Worm (Caenorhabditis elegans): ENCODE data around the gene algn-1.

Gene algn-1

DNA sequence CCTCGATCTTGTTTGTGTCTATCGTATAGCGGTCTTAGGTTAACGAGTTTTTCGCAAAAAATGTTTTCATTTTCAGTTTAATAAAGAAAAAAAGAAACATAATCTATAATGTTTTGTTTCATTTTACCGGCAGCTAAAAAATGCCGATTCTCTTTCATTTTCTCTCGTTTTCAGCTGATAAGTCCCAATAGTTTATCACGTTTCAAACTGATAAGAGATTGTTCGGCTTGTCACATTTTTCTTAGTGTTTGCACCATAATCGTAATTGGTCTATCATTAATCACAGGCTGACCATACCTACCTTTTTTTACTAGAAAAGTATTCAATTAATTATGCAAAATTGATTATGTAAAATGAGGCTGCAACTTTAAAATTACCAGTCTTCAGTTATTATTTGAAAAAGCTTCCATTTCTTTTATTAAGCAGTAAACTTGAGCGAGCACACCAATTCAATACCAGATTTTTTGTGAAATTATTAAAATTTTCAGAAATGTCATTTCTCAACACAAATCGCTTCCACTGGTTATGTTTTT, 35.3 kb downstream of the algn-1 start, which contains the start of gene F23F12.13:
Gene F23F12.13 (plus strand): TSS at position 483 of the 533 bp plus-strand sequence.
- TF ChIP-seq ama-1 (optimal IDR thresholded peaks at IDR 0.05) (no peak), scrt-1 (GFP tag; IDR thresholded peaks at IDR 0.05) (no peak), pes-1 (GFP tag; IDR thresholded peaks at IDR 0.05) (no peak), F13C5.2 (tag; optimal IDR thresholded peaks at IDR 0.05) (no peak)

DNA sequence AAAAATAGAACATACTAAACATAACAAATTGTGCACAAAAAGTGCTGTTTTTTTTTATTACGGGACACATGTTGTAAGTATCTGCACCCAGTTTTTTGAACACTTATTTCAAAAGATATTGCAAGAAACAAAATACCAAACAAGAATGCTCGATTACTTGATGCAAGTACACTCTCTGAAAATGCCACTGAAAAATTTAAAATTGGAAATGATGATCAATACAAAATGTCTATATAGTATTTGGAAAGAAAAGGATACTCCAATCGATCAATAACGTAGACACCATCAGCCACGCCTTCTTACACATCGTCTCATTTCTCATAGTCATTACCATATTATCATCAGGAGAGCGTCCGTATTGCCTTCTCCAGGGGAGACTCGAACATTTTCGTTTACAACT, 38.3 kb downstream of the algn-1 start, which contains the start of gene sdz-15:
Gene sdz-15 (plus strand): TSS at position 301 of the 400 bp plus-strand sequence.
- no peak for TF ChIP-seq flt-1 (GFP tag; IDR thresholded peaks at IDR 0.05)

DNA sequence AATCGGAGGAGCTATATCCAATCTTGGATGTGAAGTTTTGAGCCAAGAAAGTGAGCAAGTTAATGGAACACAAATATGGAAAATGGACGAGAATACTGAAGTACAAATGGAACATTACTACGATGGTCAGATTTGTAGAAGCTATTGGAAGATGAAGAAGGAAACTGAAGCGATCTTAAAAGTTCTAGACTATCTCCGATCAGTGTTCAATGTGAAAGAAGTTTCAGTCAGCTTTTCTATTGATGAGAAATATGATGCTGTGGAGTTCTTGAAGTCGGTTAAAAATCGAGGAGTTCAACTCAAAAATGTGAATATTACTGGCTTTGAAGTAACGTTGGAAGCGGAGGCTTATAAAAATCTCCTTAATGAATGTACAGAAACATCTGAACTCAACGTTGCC, 39.2 kb downstream of the algn-1 start:
- TF ChIP-seq ama-1 (optimal IDR thresholded peaks at IDR 0.05) (no peak), sea-1 (GFP tag; conservative IDR thresholded peaks at IDR 0.05) (no peak), hnd-1 (tag; optimal IDR thresholded peaks at IDR 0.05) (no peak), B0310.2 (tag; optimal IDR thresholded peaks at IDR 0.05) (no peak), hmbx-1 (tag; optimal IDR thresholded peaks at IDR 0.05) (no peak), tbx-37 (GFP tag; conservative IDR thresholded peaks at IDR 0.05) (no peak), aly-1 (tag; optimal IDR thresholded peaks at IDR 0.05) (no peak), tbx-11 (GFP tag; IDR thresholded peaks at IDR 0.05) (no peak), scrt-1 (GFP tag; IDR thresholded peaks at IDR 0.05) (no peak)

- TF ChIP-seq tra-4 (tag; optimal IDR thresholded peaks at IDR 0.05), result no peak
- TF ChIP-seq sea-1 (GFP tag; conservative IDR thresholded peaks at IDR 0.05), result no peak
- no peak for TF ChIP-seq ama-1 (optimal IDR thresholded peaks at IDR 0.05)
- TF ChIP-seq B0310.2 (tag; optimal IDR thresholded peaks at IDR 0.05), result no peak
- no peak for TF ChIP-seq flt-1 (GFP tag; IDR thresholded peaks at IDR 0.05)
- no peak for TF ChIP-seq pes-1 (GFP tag; IDR thresholded peaks at IDR 0.05)
- no peak for TF ChIP-seq tbx-11 (GFP tag; IDR thresholded peaks at IDR 0.05)
- TF ChIP-seq hmg-4 (GFP tag; optimal IDR thresholded peaks at IDR 0.05), result no peak
- TF ChIP-seq ceh-36 (tag; optimal IDR thresholded peaks at IDR 0.05), result no peak
- TF ChIP-seq scrt-1 (GFP tag; IDR thresholded peaks at IDR 0.05), result no peak
- no peak for TF ChIP-seq ceh-13 (GFP tag; optimal IDR thresholded peaks at IDR 0.05)
- TF ChIP-seq hnd-1 (tag; optimal IDR thresholded peaks at IDR 0.05), result no peak
- TF ChIP-seq ets-7 (tag; optimal IDR thresholded peaks at IDR 0.05), result no peak
- no peak for TF ChIP-seq F13C5.2 (tag; optimal IDR thresholded peaks at IDR 0.05)
- TF ChIP-seq aly-1 (tag; optimal IDR thresholded peaks at IDR 0.05), result no peak
- TF ChIP-seq hmbx-1 (tag; optimal IDR thresholded peaks at IDR 0.05), result no peak
- TF ChIP-seq tbx-37 (GFP tag; conservative IDR thresholded peaks at IDR 0.05), result no peak
These were observed 40.2 kb downstream of the algn-1 start, which contains the start of gene F23F12.3 for ce11 chrIII:6500032-6500564. TSS of gene F23F12.3 (plus strand) at chrIII:6500514.

- TF ChIP-seq scrt-1 (GFP tag; IDR thresholded peaks at IDR 0.05) (no peak), hmbx-1 (tag; optimal IDR thresholded peaks at IDR 0.05) (no peak), tbx-37 (GFP tag; conservative IDR thresholded peaks at IDR 0.05) (no peak), tbx-11 (GFP tag; IDR thresholded peaks at IDR 0.05) (no peak), hmg-4 (GFP tag; optimal IDR thresholded peaks at IDR 0.05) (no peak), flt-1 (GFP tag; IDR thresholded peaks at IDR 0.05) (no peak), hnd-1 (tag; optimal IDR thresholded peaks at IDR 0.05) (no peak), ama-1 (optimal IDR thresholded peaks at IDR 0.05) (no peak), ceh-13 (GFP tag; optimal IDR thresholded peaks at IDR 0.05) (no peak), aly-1 (tag; optimal IDR thresholded peaks at IDR 0.05) (no peak), ets-7 (tag; optimal IDR thresholded peaks at IDR 0.05) (no peak), ceh-36 (tag; optimal IDR thresholded peaks at IDR 0.05) (no peak), tra-4 (tag; optimal IDR thresholded peaks at IDR 0.05) (no peak), B0310.2 (tag; optimal IDR thresholded peaks at IDR 0.05) (no peak), F13C5.2 (tag; optimal IDR thresholded peaks at IDR 0.05) (no peak), pes-1 (GFP tag; IDR thresholded peaks at IDR 0.05) (no peak), sea-1 (GFP tag; conservative IDR thresholded peaks at IDR 0.05) (no peak)
These were observed 47.9 kb downstream of the algn-1 start, which contains the start of gene F23F12.12 for ce11 chrIII:6507832-6508231. TSS of gene F23F12.12 (plus strand) at chrIII:6508132.

DNA sequence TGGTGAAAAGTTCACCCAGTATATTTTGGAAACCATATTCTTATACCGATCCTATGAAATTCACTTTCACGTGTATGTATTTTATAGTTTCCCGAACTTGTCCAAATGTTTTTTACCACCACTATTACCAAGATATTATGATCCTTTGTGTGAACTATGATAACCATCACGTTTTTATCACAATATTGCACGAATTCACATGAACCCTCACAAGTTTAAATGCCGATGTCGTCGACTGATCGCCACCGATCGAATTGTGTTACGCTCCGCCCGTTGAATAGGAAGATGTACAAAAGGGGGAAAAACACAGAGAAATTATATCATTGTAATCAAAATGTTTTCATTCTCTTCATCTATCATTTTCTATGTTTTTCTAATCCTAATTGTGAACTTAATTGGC, 48.4 kb downstream of the algn-1 start:
- TF ChIP-seq hmbx-1 (tag; optimal IDR thresholded peaks at IDR 0.05), result no peak
- TF ChIP-seq flt-1 (GFP tag; IDR thresholded peaks at IDR 0.05), result no peak
- TF ChIP-seq pes-1 (GFP tag; IDR thresholded peaks at IDR 0.05), result no peak
- no peak for TF ChIP-seq tbx-37 (GFP tag; conservative IDR thresholded peaks at IDR 0.05)
- no peak for TF ChIP-seq sea-1 (GFP tag; conservative IDR thresholded peaks at IDR 0.05)
- TF ChIP-seq scrt-1 (GFP tag; IDR thresholded peaks at IDR 0.05), result no peak

ce11 chrIII:6509301-6509700, 49.4 kb downstream of the algn-1 start:
- TF ChIP-seq tbx-37 (GFP tag; conservative IDR thresholded peaks at IDR 0.05) (no peak), F13C5.2 (tag; optimal IDR thresholded peaks at IDR 0.05) (no peak), flt-1 (GFP tag; IDR thresholded peaks at IDR 0.05) (no peak), ama-1 (optimal IDR thresholded peaks at IDR 0.05) (no peak), tra-4 (tag; optimal IDR thresholded peaks at IDR 0.05) (no peak), ets-7 (tag; optimal IDR thresholded peaks at IDR 0.05) (no peak), B0310.2 (tag; optimal IDR thresholded peaks at IDR 0.05) (no peak), hnd-1 (tag; optimal IDR thresholded peaks at IDR 0.05) (no peak), ceh-13 (GFP tag; optimal IDR thresholded peaks at IDR 0.05) (no peak), aly-1 (tag; optimal IDR thresholded peaks at IDR 0.05) (no peak), scrt-1 (GFP tag; IDR thresholded peaks at IDR 0.05) (no peak), hmbx-1 (tag; optimal IDR thresholded peaks at IDR 0.05) (no peak), pes-1 (GFP tag; IDR thresholded peaks at IDR 0.05) (no peak), tbx-11 (GFP tag; IDR thresholded peaks at IDR 0.05) (no peak)

Data from whole organism, early embryonic.